Fruit fly (Drosophila melanogaster): ENCODE data around the gene Xrcc2.

The Xrcc2 gene

DNA sequence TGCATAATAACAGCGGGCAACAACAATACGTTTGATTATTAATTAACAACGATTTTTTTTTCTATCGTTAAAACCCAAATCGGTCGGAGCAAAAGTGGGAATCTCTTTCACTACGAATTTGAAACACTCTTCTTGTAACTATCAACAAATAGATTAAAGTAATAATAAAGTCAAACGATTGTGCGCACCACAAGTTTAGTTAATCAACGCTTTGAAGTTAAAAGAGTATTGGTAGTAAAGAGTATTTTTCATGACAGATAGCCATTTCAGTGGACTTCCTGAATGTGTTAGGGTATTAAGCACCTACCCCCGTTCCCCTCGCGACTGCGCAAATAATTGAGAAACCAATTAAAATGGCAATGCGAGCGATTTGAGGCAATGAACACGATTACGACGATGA, 46.9 kb downstream of the Xrcc2 start (continued):
- TF ChIP-seq PHDP (tag; optimal IDR thresholded peaks at IDR 0.05) (peak; percentile 82), sens-2 (GFP tag; IDR thresholded peaks at IDR 0.05) (peak; percentile 73), gem (tag; optimal IDR thresholded peaks at IDR 0.05) (peak; percentile 88), CG13287 (GFP tag; IDR thresholded peaks at IDR 0.05; ENCODE audit: partially characterized antibody) (no peak), CG12391 (tag; optimal IDR thresholded peaks at IDR 0.05) (peak; percentile 76), CG7372 (GFP tag; IDR thresholded peaks at IDR 0.05) (peak; percentile 88), chm (GFP tag; IDR thresholded peaks at IDR 0.05) (peak; percentile 36; the same call in 1 of the 2 replicates), CG7556 (GFP tag; optimal IDR thresholded peaks at IDR 0.05) (peak; percentile 61), CG16863 (GFP tag; optimal IDR thresholded peaks at IDR 0.05) (peak; percentile 71), ci (GFP tag; IDR thresholded peaks at IDR 0.05) (peak; percentile 84), Hr78 (GFP tag; optimal IDR thresholded peaks at IDR 0.05) (no peak), sisA (GFP tag; IDR thresholded peaks at IDR 0.05) (peak; percentile 85), CG10565 (GFP tag; optimal IDR thresholded peaks at IDR 0.05) (no peak), jing (GFP tag; optimal IDR thresholded peaks at IDR 0.05) (peak; percentile 60), CG8290 (GFP tag; optimal IDR thresholded peaks at IDR 0.05) (no peak), CG8290 (tag; optimal IDR thresholded peaks at IDR 0.05) (peak in 1 of 2 experiments; percentile 90), salm (tag; optimal IDR thresholded peaks at IDR 0.05) (peak; percentile 27), CG42726 (GFP tag; IDR thresholded peaks at IDR 0.05; ENCODE audit: partially characterized antibody) (no peak), ems (GFP tag; optimal IDR thresholded peaks at IDR 0.05) (peak; percentile 70), Trl (optimal IDR thresholded peaks at IDR 0.05) (no peak), Trl (GFP tag; optimal IDR thresholded peaks at IDR 0.05) (peak; percentile 70), CG15269 (tag; optimal IDR thresholded peaks at IDR 0.05) (peak; percentile 87), CG6854 (GFP tag; optimal IDR thresholded peaks at IDR 0.05) (peak; percentile 46), sug (tag; optimal IDR thresholded peaks at IDR 0.05) (peak; percentile 73), CG11085 (GFP tag; IDR thresholded peaks at IDR 0.05) (peak; percentile 75), CkIIα-i1 (GFP tag; IDR thresholded peaks at IDR 0.05) (0 out of 2 replicates have a peak, but pooled peaks have one; percentile 24), ham (GFP tag; IDR thresholded peaks at IDR 0.05) (peak; percentile 12; the same call in 1 of the 2 replicates), pzg (GFP tag; optimal IDR thresholded peaks at IDR 0.05) (no peak), jigr1 (GFP tag; IDR thresholded peaks at IDR 0.05) (peak; percentile 74; the same call in 2 of the 3 replicates), CG4617 (GFP tag; optimal IDR thresholded peaks at IDR 0.05; ENCODE audit: borderline replicate concordance) (no peak), CG18599 (GFP tag; optimal IDR thresholded peaks at IDR 0.05) (peak; percentile 76), CG31441 (GFP tag; IDR thresholded peaks at IDR 0.05) (peak; percentile 82), CG10267 (tag; optimal IDR thresholded peaks at IDR 0.05) (peak; percentile 60), CG7786 (GFP tag; optimal IDR thresholded peaks at IDR 0.05) (peak; percentile 73), CHES-1-like (GFP tag; optimal IDR thresholded peaks at IDR 0.05) (peak; percentile 54), Opbp (GFP tag; IDR thresholded peaks at IDR 0.05; ENCODE audit: partially characterized antibody) (no peak), sob (GFP tag; IDR thresholded peaks at IDR 0.05) (peak; percentile 90), CG7928 (GFP tag; optimal IDR thresholded peaks at IDR 0.05) (peak; percentile 51), pros (GFP tag; optimal IDR thresholded peaks at IDR 0.05) (no peak), CG11723 (GFP tag; optimal IDR thresholded peaks at IDR 0.05) (peak; percentile 54), CG3838 (GFP tag; optimal IDR thresholded peaks at IDR 0.05) (peak; percentile 32), br (optimal IDR thresholded peaks at IDR 0.05) (no peak), CG17186 (GFP tag; optimal IDR thresholded peaks at IDR 0.05) (no peak), lov (optimal IDR thresholded peaks at IDR 0.05) (no peak), lov (GFP tag; IDR thresholded peaks at IDR 0.05) (peak; percentile 74; the same call in 2 of the 3 replicates), CG4360 (GFP tag; IDR thresholded peaks at IDR 0.05) (0 out of 2 replicates have a peak, but pooled peaks have one; percentile 17), CG31224 (GFP tag; IDR thresholded peaks at IDR 0.05) (peak; percentile 79), CG11696 (GFP tag; IDR thresholded peaks at IDR 0.05) (0 out of 2 replicates have a peak, but pooled peaks have one; percentile 39), CG8359 (GFP tag; optimal IDR thresholded peaks at IDR 0.05; ENCODE audit: borderline replicate concordance) (no peak), zen2 (GFP tag; IDR thresholded peaks at IDR 0.05; ENCODE audit: partially characterized antibody) (no peak), inv (GFP tag; IDR thresholded peaks at IDR 0.05; ENCODE audit: partially characterized antibody) (no peak)

Measured in whole organism, embryonic.